Comparison of ENCODE assay signal across 1 fruit fly cellular context in the genomic region with DNA sequence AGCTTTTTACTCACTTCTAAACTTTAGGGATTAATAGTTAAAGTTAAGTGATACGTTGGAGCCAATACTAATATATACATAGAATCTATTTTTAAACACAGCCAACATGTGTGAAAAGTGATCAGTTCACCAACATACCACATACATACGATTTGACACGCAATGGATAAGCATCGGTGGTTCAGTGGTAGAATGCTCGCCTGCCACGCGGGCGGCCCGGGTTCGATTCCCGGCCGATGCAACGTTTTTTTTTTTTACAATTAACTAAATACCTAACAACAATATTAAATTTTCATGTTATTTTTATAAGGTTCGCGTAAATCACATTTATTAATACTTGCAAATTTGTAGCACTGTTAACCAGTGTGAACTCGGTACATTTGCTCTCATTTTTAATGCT.
TF ChIP-seq lines count a peak whose summit lies in the region.

No protein-coding gene starts in this region.

TF ChIP-seq in whole organism, embryonic, 481 proteins besides CTCF, POLR2A, EP300 and RAD21 (continued from another document):
- TF ChIP-seq Gug (GFP tag; IDR thresholded peaks at IDR 0.05; lab: Robert Waterston, UW) (no peak), hkb (optimal IDR thresholded peaks at IDR 0.05; lab: Kevin White, UChicago) (no peak), hkb (GFP tag; IDR thresholded peaks at IDR 0.05; lab: Robert Waterston, UW) (no peak), bowl (GFP tag; IDR thresholded peaks at IDR 0.05; lab: Robert Waterston, UW) (no peak), sr (GFP tag; IDR thresholded peaks at IDR 0.05; lab: Robert Waterston, UW) (no peak), odd (GFP tag; optimal IDR thresholded peaks at IDR 0.05; lab: Kevin White, UChicago) (no peak), hth (optimal IDR thresholded peaks at IDR 0.05; lab: Kevin White, UChicago) (no peak), CG10654 (GFP tag; optimal IDR thresholded peaks at IDR 0.05; lab: Kevin White, UChicago) (no peak), hbn (GFP tag; IDR thresholded peaks at IDR 0.05; lab: Robert Waterston, UW; ENCODE audit: partially characterized antibody) (peak; percentile 51; the same call in 1 of the 2 replicates), CG15514 (GFP tag; optimal IDR thresholded peaks at IDR 0.05; lab: Kevin White, UChicago) (no peak), ind (GFP tag; optimal IDR thresholded peaks at IDR 0.05; lab: Kevin White, UChicago) (no peak), luna (GFP tag; optimal IDR thresholded peaks at IDR 0.05; lab: Kevin White, UChicago) (no peak), hb (GFP tag; IDR thresholded peaks at IDR 0.05; lab: Robert Waterston, UW; ENCODE audit: partially characterized antibody) (peak; percentile 64; the same call in 1 of the 3 replicates), Doc3 (GFP tag; IDR thresholded peaks at IDR 0.05; lab: Robert Waterston, UW; ENCODE audit: partially characterized antibody) (no peak), pnt (GFP tag; optimal IDR thresholded peaks at IDR 0.05; lab: Kevin White, UChicago) (no peak), Atf3 (GFP tag; optimal IDR thresholded peaks at IDR 0.05; lab: Kevin White, UChicago) (no peak), B-H1 (GFP tag; IDR thresholded peaks at IDR 0.05; lab: Robert Waterston, UW) (no peak), Elba2 (GFP tag; optimal IDR thresholded peaks at IDR 0.05; lab: Kevin White, UChicago) (no peak), zfh1 (GFP tag; IDR thresholded peaks at IDR 0.05; lab: Robert Waterston, UW) (no peak), vnd (GFP tag; IDR thresholded peaks at IDR 0.05; lab: Robert Waterston, UW; ENCODE audit: partially characterized antibody) (peak; percentile 49; the same call in 2 of the 3 replicates), wek (GFP tag; optimal IDR thresholded peaks at IDR 0.05; lab: Kevin White, UChicago) (no peak), lilli (GFP tag; optimal IDR thresholded peaks at IDR 0.05; lab: Kevin White, UChicago) (no peak), CG2199 (GFP tag; IDR thresholded peaks at IDR 0.05; lab: Robert Waterston, UW) (no peak), D19A (tag; optimal IDR thresholded peaks at IDR 0.05; lab: Kevin White, UChicago) (no peak), Dp (GFP tag; optimal IDR thresholded peaks at IDR 0.05; lab: Kevin White, UChicago) (no peak), Jarid2 (GFP tag; optimal IDR thresholded peaks at IDR 0.05; lab: Kevin White, UChicago) (no peak), fru (optimal IDR thresholded peaks at IDR 0.05; lab: Kevin White, UChicago) (no peak), gsb-n (tag; optimal IDR thresholded peaks at IDR 0.05; lab: Kevin White, UChicago) (no peak), Mrtf (GFP tag; IDR thresholded peaks at IDR 0.05; lab: Robert Waterston, UW) (no peak), PHDP (tag; optimal IDR thresholded peaks at IDR 0.05; lab: Kevin White, UChicago) (no peak), CG8478 (optimal IDR thresholded peaks at IDR 0.05; lab: Kevin White, UChicago) (no peak), gfzf (GFP tag; optimal IDR thresholded peaks at IDR 0.05; lab: Kevin White, UChicago) (no peak), CG6683 (GFP tag; optimal IDR thresholded peaks at IDR 0.05; lab: Kevin White, UChicago) (no peak), CG34376 (GFP tag; optimal IDR thresholded peaks at IDR 0.05; lab: Kevin White, UChicago) (no peak), CG16813 (GFP tag; IDR thresholded peaks at IDR 0.05; lab: Robert Waterston, UW; ENCODE audit: partially characterized antibody) (peak; percentile 77), chif (GFP tag; optimal IDR thresholded peaks at IDR 0.05; lab: Kevin White, UChicago) (no peak), CG10565 (GFP tag; optimal IDR thresholded peaks at IDR 0.05; lab: Kevin White, UChicago) (no peak), dpn (GFP tag; optimal IDR thresholded peaks at IDR 0.05; lab: Kevin White, UChicago) (no peak), CG1529 (GFP tag; optimal IDR thresholded peaks at IDR 0.05; lab: Kevin White, UChicago) (no peak), da (GFP tag; optimal IDR thresholded peaks at IDR 0.05; lab: Kevin White, UChicago) (no peak), Bgb (GFP tag; IDR thresholded peaks at IDR 0.05; lab: Robert Waterston, UW; ENCODE audit: partially characterized antibody) (peak; percentile 68), CG2678 (tag; optimal IDR thresholded peaks at IDR 0.05; lab: Kevin White, UChicago) (no peak), CG9876 (GFP tag; optimal IDR thresholded peaks at IDR 0.05; lab: Kevin White, UChicago) (no peak), Doc2 (GFP tag; IDR thresholded peaks at IDR 0.05; lab: Robert Waterston, UW) (no peak), CG4328 (GFP tag; optimal IDR thresholded peaks at IDR 0.05; lab: Kevin White, UChicago) (no peak), CG11456 (GFP tag; IDR thresholded peaks at IDR 0.05; lab: Robert Waterston, UW) (no peak), CHES-1-like (GFP tag; optimal IDR thresholded peaks at IDR 0.05; lab: Kevin White, UChicago) (no peak), Sin3A (optimal IDR thresholded peaks at IDR 0.05; lab: Kevin White, UChicago) (no peak), Hmx (GFP tag; optimal IDR thresholded peaks at IDR 0.05; lab: Kevin White, UChicago) (no peak), lmd (GFP tag; IDR thresholded peaks at IDR 0.05; lab: Robert Waterston, UW) (no peak), dysf (GFP tag; IDR thresholded peaks at IDR 0.05; lab: Robert Waterston, UW) (no peak), zen2 (GFP tag; IDR thresholded peaks at IDR 0.05; lab: Robert Waterston, UW; ENCODE audit: partially characterized antibody) (0 out of 3 replicates have a peak, but pooled peaks have one; percentile 27), CG17328 (GFP tag; IDR thresholded peaks at IDR 0.05; lab: Robert Waterston, UW) (no peak), caup (GFP tag; optimal IDR thresholded peaks at IDR 0.05; lab: Kevin White, UChicago; ENCODE audit: severe bottlenecking) (no peak), Bdp1 (GFP tag; optimal IDR thresholded peaks at IDR 0.05; lab: Kevin White, UChicago) (peak; percentile 97), HLH4C (GFP tag; IDR thresholded peaks at IDR 0.05; lab: Robert Waterston, UW; ENCODE audit: partially characterized antibody) (peak; percentile 42; the same call in 1 of the 3 replicates), lab (GFP tag; optimal IDR thresholded peaks at IDR 0.05; lab: Kevin White, UChicago) (no peak), pb (GFP tag; optimal IDR thresholded peaks at IDR 0.05; lab: Kevin White, UChicago) (no peak), bbx (GFP tag; IDR thresholded peaks at IDR 0.05; lab: Robert Waterston, UW; ENCODE audit: partially characterized antibody) (peak; percentile 71; the same call in 1 of the 2 replicates), CG13775 (GFP tag; optimal IDR thresholded peaks at IDR 0.05; lab: Kevin White, UChicago) (no peak), Scr (GFP tag; IDR thresholded peaks at IDR 0.05; lab: Robert Waterston, UW; ENCODE audit: partially characterized antibody) (peak; percentile 57), CG10209 (GFP tag; optimal IDR thresholded peaks at IDR 0.05; lab: Kevin White, UChicago) (no peak), dmrt99B (tag; optimal IDR thresholded peaks at IDR 0.05; lab: Kevin White, UChicago) (no peak), CG12104 (GFP tag; optimal IDR thresholded peaks at IDR 0.05; lab: Kevin White, UChicago) (no peak), corto (GFP tag; optimal IDR thresholded peaks at IDR 0.05; lab: Kevin White, UChicago) (no peak), HmgZ (tag; optimal IDR thresholded peaks at IDR 0.05; lab: Kevin White, UChicago) (no peak), Six4 (GFP tag; optimal IDR thresholded peaks at IDR 0.05; lab: Kevin White, UChicago) (no peak), CG30020 (tag; optimal IDR thresholded peaks at IDR 0.05; lab: Kevin White, UChicago) (no peak), CG12155 (GFP tag; optimal IDR thresholded peaks at IDR 0.05; lab: Kevin White, UChicago) (no peak), Ets65A (GFP tag; lab: Kevin White, UChicago) (no peak), kni (GFP tag; optimal IDR thresholded peaks at IDR 0.05; lab: Kevin White, UChicago) (no peak), ham (GFP tag; IDR thresholded peaks at IDR 0.05; lab: Robert Waterston, UW) (no peak), NK7.1 (GFP tag; optimal IDR thresholded peaks at IDR 0.05; lab: Kevin White, UChicago) (no peak), insv (GFP tag; optimal IDR thresholded peaks at IDR 0.05; lab: Kevin White, UChicago) (no peak), nerfin-2 (GFP tag; IDR thresholded peaks at IDR 0.05; lab: Robert Waterston, UW; ENCODE audit: partially characterized antibody) (peak; percentile 79), CG18476 (GFP tag; optimal IDR thresholded peaks at IDR 0.05; lab: Kevin White, UChicago) (no peak), Gsc (GFP tag; IDR thresholded peaks at IDR 0.05; lab: Robert Waterston, UW) (no peak), dan (GFP tag; IDR thresholded peaks at IDR 0.05; lab: Robert Waterston, UW) (no peak), E2f1 (GFP tag; IDR thresholded peaks at IDR 0.05; lab: Robert Waterston, UW) (no peak), knrl (GFP tag; IDR thresholded peaks at IDR 0.05; lab: Robert Waterston, UW; ENCODE audit: partially characterized antibody) (peak; percentile 54; the same call in 1 of the 3 replicates), Mad (GFP tag; optimal IDR thresholded peaks at IDR 0.05; lab: Kevin White, UChicago) (no peak), CG5180 (GFP tag; optimal IDR thresholded peaks at IDR 0.05; lab: Kevin White, UChicago) (peak; percentile 13), CG2120 (GFP tag; optimal IDR thresholded peaks at IDR 0.05; lab: Kevin White, UChicago) (no peak), dm (GFP tag; optimal IDR thresholded peaks at IDR 0.05; lab: Kevin White, UChicago) (no peak), CG11398 (GFP tag; optimal IDR thresholded peaks at IDR 0.05; lab: Kevin White, UChicago) (no peak), inv (GFP tag; IDR thresholded peaks at IDR 0.05; lab: Robert Waterston, UW; ENCODE audit: partially characterized antibody) (peak; percentile 36; the same call in 1 of the 2 replicates), CG6791 (GFP tag; IDR thresholded peaks at IDR 0.05; lab: Robert Waterston, UW; ENCODE audit: partially characterized antibody) (peak; percentile 86), Side (GFP tag; optimal IDR thresholded peaks at IDR 0.05; lab: Kevin White, UChicago) (no peak), CG17385 (GFP tag; optimal IDR thresholded peaks at IDR 0.05; lab: Kevin White, UChicago) (no peak), CG1233 (GFP tag; optimal IDR thresholded peaks at IDR 0.05; lab: Kevin White, UChicago) (no peak), CG15073 (GFP tag; optimal IDR thresholded peaks at IDR 0.05; lab: Kevin White, UChicago) (no peak), CG14014 (GFP tag; IDR thresholded peaks at IDR 0.05; lab: Robert Waterston, UW) (no peak), CG7839 (tag; optimal IDR thresholded peaks at IDR 0.05; lab: Kevin White, UChicago) (no peak), Taf1 (GFP tag; IDR thresholded peaks at IDR 0.05; lab: Robert Waterston, UW) (no peak), CG8924 (tag; optimal IDR thresholded peaks at IDR 0.05; lab: Kevin White, UChicago) (no peak), CG32772 (GFP tag; IDR thresholded peaks at IDR 0.05; lab: Robert Waterston, UW) (no peak), GATAe (GFP tag; conservative IDR thresholded peaks at IDR 0.05; lab: Robert Waterston, UW) (no peak), CG18764 (GFP tag; optimal IDR thresholded peaks at IDR 0.05; lab: Kevin White, UChicago) (no peak), h (optimal IDR thresholded peaks at IDR 0.05; lab: Kevin White, UChicago) (no peak), CG2712 (tag; optimal IDR thresholded peaks at IDR 0.05; lab: Kevin White, UChicago) (no peak), gcm2 (GFP tag; optimal IDR thresholded peaks at IDR 0.05; lab: Kevin White, UChicago) (no peak), trem (tag; optimal IDR thresholded peaks at IDR 0.05; lab: Kevin White, UChicago) (no peak), CG34224 (GFP tag; IDR thresholded peaks at IDR 0.05; lab: Robert Waterston, UW; ENCODE audit: partially characterized antibody) (peak; percentile 39; the same call in 2 of the 3 replicates), CG18599 (GFP tag; optimal IDR thresholded peaks at IDR 0.05; lab: Kevin White, UChicago) (no peak), CG17186 (GFP tag; optimal IDR thresholded peaks at IDR 0.05; lab: Kevin White, UChicago) (no peak), unc-4 (GFP tag; IDR thresholded peaks at IDR 0.05; lab: Robert Waterston, UW; ENCODE audit: partially characterized antibody) (no peak), CG4854 (GFP tag; optimal IDR thresholded peaks at IDR 0.05; lab: Kevin White, UChicago) (no peak), ATbp (GFP tag; optimal IDR thresholded peaks at IDR 0.05; lab: Kevin White, UChicago) (no peak), CG16815 (GFP tag; optimal IDR thresholded peaks at IDR 0.05; lab: Kevin White, UChicago) (no peak), CG3065 (GFP tag; optimal IDR thresholded peaks at IDR 0.05; lab: Kevin White, UChicago) (no peak), CG17612 (GFP tag; IDR thresholded peaks at IDR 0.05; lab: Robert Waterston, UW) (no peak), sna (GFP tag; IDR thresholded peaks at IDR 0.05; lab: Robert Waterston, UW; ENCODE audit: partially characterized antibody) (peak; percentile 54; the same call in 1 of the 2 replicates), CG15601 (tag; optimal IDR thresholded peaks at IDR 0.05; lab: Kevin White, UChicago) (no peak), CG2202 (tag; optimal IDR thresholded peaks at IDR 0.05; lab: Kevin White, UChicago) (no peak), amos (GFP tag; IDR thresholded peaks at IDR 0.05; lab: Robert Waterston, UW; ENCODE audit: partially characterized antibody) (peak; percentile 71; the same call in 1 of the 2 replicates), CG12236 (GFP tag; optimal IDR thresholded peaks at IDR 0.05; lab: Kevin White, UChicago) (no peak), tap (tag; optimal IDR thresholded peaks at IDR 0.05; lab: Kevin White, UChicago) (no peak), onecut (GFP tag; IDR thresholded peaks at IDR 0.05; lab: Robert Waterston, UW) (no peak), CG7963 (GFP tag; IDR thresholded peaks at IDR 0.05; lab: Robert Waterston, UW; ENCODE audit: partially characterized antibody) (peak; percentile 64; the same call in 2 of the 3 replicates), Ravus (GFP tag; IDR thresholded peaks at IDR 0.05; lab: Robert Waterston, UW) (no peak), Awh (GFP tag; IDR thresholded peaks at IDR 0.05; lab: Robert Waterston, UW) (no peak), CG42726 (GFP tag; IDR thresholded peaks at IDR 0.05; lab: Robert Waterston, UW; ENCODE audit: partially characterized antibody) (peak; percentile 71; the same call in 1 of the 2 replicates)
